Worm (Caenorhabditis elegans) whole organism, L2 larva: ENCODE measurements around the gene acy-3.

Source experiments
- C34F6.9 ChIP-seq: fragments of 150-350 bp; optimal IDR thresholded peaks from 2 replicates; lab custom pipeline; 2014; ENCODE audit warnings: missing biosample characterization, missing genetic modification characterization
- Y55F3AM.14 ChIP-seq: fragments of 200-800 bp; sonication (Bioruptor generic); optimal IDR thresholded peaks from 2 replicates; lab custom pipeline; 2018; ENCODE audit warnings: mild to moderate bottlenecking, missing genetic modification characterization, missing compliant biosample characterization
- ZK546.5 ChIP-seq: sonication (generic microtip); optimal IDR thresholded peaks from 2 replicates; lab custom pipeline; 2017; ENCODE audit warnings: missing biosample characterization, missing genetic modification characterization
- alr-1 ChIP-seq: fragments of 150-350 bp; optimal IDR thresholded peaks from 2 replicates; lab custom pipeline; 2014; ENCODE audit warnings: missing biosample characterization, missing genetic modification characterization
- aly-2 ChIP-seq: fragments of 150-350 bp; optimal IDR thresholded peaks from 2 replicates; lab custom pipeline; 2014; ENCODE audit warnings: missing biosample characterization, missing genetic modification characterization
- ama-1 ChIP-seq: fragments of 150-350 bp; optimal IDR thresholded peaks from 2 replicates; lab custom pipeline; 2018; ENCODE audit warnings: inconsistent platforms
- ceh-16 ChIP-seq: fragments of 150-350 bp; optimal IDR thresholded peaks from 2 replicates; lab custom pipeline; 2014; ENCODE audit warnings: missing biosample characterization, missing genetic modification characterization
- crh-2 ChIP-seq: sonication (generic microtip); optimal IDR thresholded peaks from 2 replicates; lab custom pipeline; 2017; ENCODE audit warnings: missing biosample characterization, missing genetic modification characterization
- dmd-4 ChIP-seq: sonication (generic microtip); optimal IDR thresholded peaks from 2 replicates; lab custom pipeline; 2017; ENCODE audit warnings: missing biosample characterization, missing genetic modification characterization
- egl-27 ChIP-seq: sonication (generic microtip); optimal IDR thresholded peaks from 3 replicates; lab custom pipeline; 2017; ENCODE audit warnings: missing biosample characterization, missing genetic modification reagents, missing genetic modification characterization
- elt-1 ChIP-seq: fragments of 150-350 bp; optimal IDR thresholded peaks from 2 replicates; lab custom pipeline; 2014; ENCODE audit warnings: missing biosample characterization, missing genetic modification characterization
- elt-3 ChIP-seq: sonication (generic microtip); optimal IDR thresholded peaks from 2 replicates; lab custom pipeline; 2017; ENCODE audit warnings: missing biosample characterization, missing genetic modification characterization
- gmeb-1 ChIP-seq: fragments of 150-350 bp; optimal IDR thresholded peaks from 2 replicates; lab custom pipeline; 2014; ENCODE audit warnings: missing biosample characterization, missing genetic modification characterization
- lsy-2 ChIP-seq, 2 experiments: fragments of 150-350 bp in 1 of 2; sonication (generic microtip) in 1 of 2; optimal IDR thresholded peaks; 2 replicates each; lab custom pipeline; 2014 to 2017; ENCODE audit warnings: missing biosample characterization in 2 of 2, missing genetic modification characterization in 2 of 2
- mab-5 ChIP-seq: fragments of 150-350 bp; optimal IDR thresholded peaks from 2 replicates; lab custom pipeline; 2014; ENCODE audit warnings: missing biosample characterization, missing genetic modification characterization
- mbf-1 ChIP-seq: sonication (generic microtip); optimal IDR thresholded peaks from 2 replicates; lab custom pipeline; 2017; ENCODE audit warnings: missing biosample characterization, missing genetic modification characterization
- mdl-1 ChIP-seq, 2 experiments: fragments of 150-350 bp in 1 of 2; sonication (generic microtip) in 1 of 2; optimal IDR thresholded peaks; 2 replicates each; lab custom pipeline; 2017; ENCODE audit warnings: missing biosample characterization in 2 of 2, missing genetic modification characterization in 2 of 2
- nhr-12 ChIP-seq: fragments of 150-350 bp; optimal IDR thresholded peaks from 2 replicates; lab custom pipeline; 2014; ENCODE audit warnings: missing biosample characterization, missing genetic modification characterization
- nhr-129 ChIP-seq: fragments of 150-350 bp; optimal IDR thresholded peaks from 2 replicates; lab custom pipeline; 2014; ENCODE audit warnings: missing biosample characterization, missing genetic modification characterization
- nhr-23 ChIP-seq: fragments of 150-350 bp; optimal IDR thresholded peaks from 2 replicates; lab custom pipeline; 2014; ENCODE audit warnings: missing biosample characterization, missing genetic modification reagents, missing genetic modification characterization
- nhr-237 ChIP-seq: fragments of 150-350 bp; optimal IDR thresholded peaks from 2 replicates; lab custom pipeline; 2014; ENCODE audit warnings: missing biosample characterization, missing genetic modification characterization
- nhr-25 ChIP-seq: fragments of 150-350 bp; sonication (generic microtip); optimal IDR thresholded peaks from 3 replicates; lab custom pipeline; 2014; ENCODE audit warnings: missing biosample characterization, missing genetic modification characterization
- nhr-77 ChIP-seq: fragments of 150-350 bp; optimal IDR thresholded peaks from 2 replicates; lab custom pipeline; 2014; ENCODE audit warnings: missing biosample characterization, missing genetic modification characterization
- peb-1 ChIP-seq: fragments of 150-350 bp; optimal IDR thresholded peaks from 2 replicates; lab custom pipeline; 2014; ENCODE audit warnings: missing biosample characterization, missing genetic modification characterization
- skn-1 ChIP-seq: sonication (generic microtip); optimal IDR thresholded peaks from 2 replicates; lab custom pipeline; 2017; ENCODE audit warnings: missing biosample characterization, missing genetic modification characterization
- sma-9 ChIP-seq, 2 experiments: fragments of 150-350 bp in 1 of 2; sonication (generic microtip) in 1 of 2; optimal IDR thresholded peaks; 2 replicates each; lab custom pipeline; 2014 to 2016; ENCODE audit warnings: missing genetic modification characterization in 2 of 2, mild to moderate bottlenecking in 1 of 2, missing biosample characterization in 1 of 2, missing compliant biosample characterization in 1 of 2, missing genetic modification reagents in 1 of 2, moderate library complexity in 1 of 2
- snpc-4 ChIP-seq: fragments of 150-350 bp; optimal IDR thresholded peaks from 2 replicates; lab custom pipeline; 2014; ENCODE audit warnings: missing biosample characterization, missing genetic modification characterization
- unc-39 ChIP-seq: fragments of 150-350 bp; optimal IDR thresholded peaks from 2 replicates; lab custom pipeline; 2014; ENCODE audit warnings: missing biosample characterization, missing genetic modification characterization
- unc-55 ChIP-seq: fragments of 150-350 bp; sonication (generic microtip); optimal IDR thresholded peaks from 3 replicates; lab custom pipeline; 2014; ENCODE audit warnings: missing biosample characterization, missing genetic modification reagents, missing genetic modification characterization
- unc-62 ChIP-seq: fragments of 150-350 bp; optimal IDR thresholded peaks from 2 replicates; lab custom pipeline; 2014; ENCODE audit warnings: missing biosample characterization, missing genetic modification reagents, missing genetic modification characterization
- zag-1 ChIP-seq: fragments of 150-350 bp; optimal IDR thresholded peaks from 2 replicates; lab custom pipeline; 2014; ENCODE audit warnings: missing biosample characterization, missing genetic modification characterization
- ztf-1 ChIP-seq: fragments of 200-800 bp; sonication (Bioruptor generic); conservative IDR thresholded peaks from 2 replicates; pipeline ENCODE4 v1.3.6; 2022; ENCODE audit warnings: missing genetic modification characterization, missing compliant biosample characterization
- ztf-11 ChIP-seq: sonication (generic microtip); optimal IDR thresholded peaks from 2 replicates; lab custom pipeline; 2017; ENCODE audit warnings: missing biosample characterization, missing genetic modification characterization
- ztf-4 ChIP-seq: fragments of 150-350 bp; optimal IDR thresholded peaks from 2 replicates; lab custom pipeline; 2014; ENCODE audit warnings: missing biosample characterization, missing genetic modification characterization

The acy-3 gene

ce11 chrIII:3738331-3738730 is 47.9 kb downstream of the acy-3 start:
- TF ChIP-seq zag-1 (tag; lab: Kevin White, UChicago), result no peak
- TF ChIP-seq gmeb-1 (tag; lab: Kevin White, UChicago), result no peak
- TF ChIP-seq skn-1, result no peak
- no peak for TF ChIP-seq sma-9 (GFP tag; optimal IDR thresholded peaks at IDR 0.05; lab: Kevin White, UChicago)
- no peak for TF ChIP-seq sma-9 (tag; optimal IDR thresholded peaks at IDR 0.05; lab: Kevin White, UChicago)
- TF ChIP-seq ama-1 (lab: Kevin White, UChicago), result no peak
- TF ChIP-seq ztf-1 (GFP tag; lab: Robert Waterston, UW), result no peak
- no peak for TF ChIP-seq aly-2 (tag; lab: Kevin White, UChicago)
- no peak for TF ChIP-seq snpc-4
- TF ChIP-seq elt-1, result no peak
- TF ChIP-seq nhr-25, result no peak
- TF ChIP-seq ZK546.5, result no peak
- no peak for TF ChIP-seq peb-1 (tag; lab: Kevin White, UChicago)
- TF ChIP-seq ztf-11 (tag; lab: Kevin White, UChicago), result no peak
- no peak for TF ChIP-seq nhr-77 (tag; lab: Kevin White, UChicago)
- TF ChIP-seq Y55F3AM.14 (GFP tag; lab: Kevin White, UChicago), result no peak

- TF ChIP-seq C34F6.9 (tag; lab: Kevin White, UChicago) (no peak), mab-5 (no peak), nhr-237 (tag; lab: Kevin White, UChicago) (no peak), mdl-1 (tag; optimal IDR thresholded peaks at IDR 0.05; lab: Kevin White, UChicago) (no peak), sma-9 (GFP tag; optimal IDR thresholded peaks at IDR 0.05; lab: Kevin White, UChicago) (no peak), sma-9 (tag; optimal IDR thresholded peaks at IDR 0.05; lab: Kevin White, UChicago) (no peak), nhr-129 (tag; lab: Kevin White, UChicago) (no peak), ztf-11 (tag; lab: Kevin White, UChicago) (no peak), egl-27 (tag; lab: Kevin White, UChicago) (no peak), nhr-23 (tag; lab: Kevin White, UChicago) (no peak), dmd-4 (tag; lab: Kevin White, UChicago) (no peak), ceh-16 (no peak), elt-1 (no peak), unc-39 (tag; lab: Kevin White, UChicago) (no peak), mbf-1 (tag; lab: Kevin White, UChicago) (no peak)
These were observed 48.5 kb downstream of the acy-3 start for ce11 chrIII:3737742-3738141.

ce11 chrIII:3736302-3736701 is 50.0 kb downstream of the acy-3 start, which contains the start of gene F34D10.4:
F34D10.4 (plus strand) TSS chrIII:3736602.
- TF ChIP-seq alr-1 (tag; lab: Kevin White, UChicago), result no peak
- TF ChIP-seq ztf-1 (GFP tag; lab: Robert Waterston, UW), result no peak
- no peak for TF ChIP-seq sma-9 (GFP tag; optimal IDR thresholded peaks at IDR 0.05; lab: Kevin White, UChicago)
- no peak for TF ChIP-seq sma-9 (tag; optimal IDR thresholded peaks at IDR 0.05; lab: Kevin White, UChicago)
- no peak for TF ChIP-seq peb-1 (tag; lab: Kevin White, UChicago)
- TF ChIP-seq nhr-237 (tag; lab: Kevin White, UChicago), result no peak
- no peak for TF ChIP-seq ztf-4 (tag; lab: Kevin White, UChicago)
- no peak for TF ChIP-seq egl-27 (tag; lab: Kevin White, UChicago)
- no peak for TF ChIP-seq zag-1 (tag; lab: Kevin White, UChicago)
- no peak for TF ChIP-seq elt-3 (tag; lab: Kevin White, UChicago)
- no peak for TF ChIP-seq dmd-4 (tag; lab: Kevin White, UChicago)
- no peak for TF ChIP-seq unc-62 (GFP tag; lab: Kevin White, UChicago)
- TF ChIP-seq skn-1, result no peak

- TF ChIP-seq ama-1 (lab: Kevin White, UChicago), result peak; percentile 80
- no peak for TF ChIP-seq peb-1 (tag; lab: Kevin White, UChicago)
- peak; percentile 20 for TF ChIP-seq nhr-129 (tag; lab: Kevin White, UChicago)
- TF ChIP-seq lsy-2 (tag; optimal IDR thresholded peaks at IDR 0.05; lab: Kevin White, UChicago), result peak in 1 of 2 experiments; percentile 21
- no peak for TF ChIP-seq nhr-12 (tag; lab: Kevin White, UChicago)
- peak; percentile 20 for TF ChIP-seq C34F6.9 (tag; lab: Kevin White, UChicago)
These were observed 50.6 kb downstream of the acy-3 start for ce11 chrIII:3735509-3736255.

ce11 chrIII:3734990-3735389 is 51.3 kb downstream of the acy-3 start, which contains the start of gene evl-18:
evl-18 (minus strand) TSS chrIII:3735039.
- TF ChIP-seq C34F6.9 (tag; lab: Kevin White, UChicago) (peak; percentile 49), unc-55 (peak; percentile 43), ztf-1 (GFP tag; lab: Robert Waterston, UW) (no peak), egl-27 (tag; lab: Kevin White, UChicago) (no peak), nhr-129 (tag; lab: Kevin White, UChicago) (peak; percentile 9), crh-2 (tag; lab: Kevin White, UChicago) (no peak), gmeb-1 (tag; lab: Kevin White, UChicago) (peak; percentile 38), lsy-2 (tag; optimal IDR thresholded peaks at IDR 0.05; lab: Kevin White, UChicago) (peak in 1 of 2 experiments; percentile 30), dmd-4 (tag; lab: Kevin White, UChicago) (no peak)
